Worm (Caenorhabditis elegans) whole organism, L1 larva: Measurements from ENCODE around the gene R05F9.11.

Experiments used
- C04F5.9 ChIP-seq: sonication (generic microtip); optimal IDR thresholded peaks from 2 replicates; lab custom pipeline; 2016; ENCODE audit warnings: missing genetic modification characterization, missing compliant biosample characterization
- C16A3.4 ChIP-seq: fragments of 150-350 bp; optimal IDR thresholded peaks from 2 replicates; lab custom pipeline; 2014; ENCODE audit warnings: missing biosample characterization, missing genetic modification characterization
- alr-1 ChIP-seq: fragments of 200-800 bp; sonication (Bioruptor generic); optimal IDR thresholded peaks from 2 replicates; lab custom pipeline; 2018; ENCODE audit warnings: borderline replicate concordance, mild to moderate bottlenecking, missing genetic modification characterization, missing compliant biosample characterization
- ama-1 ChIP-seq: fragments of 150-350 bp; optimal IDR thresholded peaks from 2 replicates; lab custom pipeline; 2014
- blmp-1 ChIP-seq: fragments of 150-350 bp; optimal IDR thresholded peaks from 2 replicates; lab custom pipeline; 2014; ENCODE audit warnings: missing biosample characterization, missing genetic modification characterization
- ceh-8 ChIP-seq: fragments of 200-800 bp; sonication (Bioruptor generic); optimal IDR thresholded peaks from 2 replicates; lab custom pipeline; 2018; ENCODE audit warnings: mild to moderate bottlenecking, missing genetic modification characterization, moderate library complexity, missing compliant biosample characterization
- ceh-88 ChIP-seq: fragments of 200-800 bp; sonication (Bioruptor generic); IDR thresholded peaks from 2 replicates; pipeline ENCODE4 v1.3.6; 2022; ENCODE audit warnings: missing genetic modification characterization, missing compliant biosample characterization
- dpl-1 ChIP-seq, 3 experiments: fragments of 150-350 bp in 2 of 3; sonication (generic microtip) in 1 of 3; optimal IDR thresholded peaks; 2 replicates each; lab custom pipeline; 2014 to 2017; ENCODE audit warnings: missing biosample characterization in 3 of 3, missing genetic modification characterization in 3 of 3, missing genetic modification reagents in 3 of 3
- dsc-1 ChIP-seq: sonication (generic microtip); optimal IDR thresholded peaks from 2 replicates; lab custom pipeline; 2016; ENCODE audit warnings: mild to moderate bottlenecking, missing genetic modification characterization, missing compliant biosample characterization
- efl-1 ChIP-seq, 4 experiments: fragments of 150-350 bp; optimal IDR thresholded peaks in 3 of 4; peaks in 1 of 4; 1 replicate in 1 of 4; 2 replicates in 3 of 4; lab custom pipeline; 2014; ENCODE audit warnings: missing biosample characterization in 2 of 4, missing genetic modification characterization in 2 of 4, missing genetic modification reagents in 2 of 4
- efl-3 ChIP-seq: fragments of 200-800 bp; sonication (Bioruptor generic); optimal IDR thresholded peaks from 2 replicates; lab custom pipeline; 2018; ENCODE audit warnings: mild to moderate bottlenecking, missing genetic modification characterization, missing compliant biosample characterization
- elt-3 ChIP-seq, 6 experiments: fragments of 150-350 bp in 1 of 6; sonication (generic microtip); optimal IDR thresholded peaks; 2 replicates each; lab custom pipeline; 2017 to 2018; ENCODE audit warnings: missing biosample characterization in 6 of 6, missing genetic modification characterization in 6 of 6, inconsistent platforms in 1 of 6
- ets-5 ChIP-seq: fragments of 200-800 bp; sonication (Bioruptor generic); IDR thresholded peaks from 2 replicates; pipeline ENCODE4 v1.3.6; 2022; ENCODE audit warnings: missing genetic modification characterization, missing compliant biosample characterization
- fkh-10 ChIP-seq: sonication (generic microtip); optimal IDR thresholded peaks from 2 replicates; lab custom pipeline; 2017; ENCODE audit warnings: missing biosample characterization, missing genetic modification reagents, missing genetic modification characterization
- fkh-4 ChIP-seq: sonication (generic microtip); optimal IDR thresholded peaks from 2 replicates; lab custom pipeline; 2016; ENCODE audit warnings: missing compliant biosample characterization, missing genetic modification characterization, borderline replicate concordance
- fos-1 ChIP-seq: fragments of 150-350 bp; optimal IDR thresholded peaks from 2 replicates; lab custom pipeline; 2014; ENCODE audit warnings: missing biosample characterization, missing genetic modification characterization
- grh-1 ChIP-seq: fragments of 200-800 bp; sonication (Bioruptor generic); IDR thresholded peaks from 2 replicates; pipeline ENCODE4 v1.3.6; 2022; ENCODE audit warnings: missing genetic modification reagents, missing genetic modification characterization, missing compliant biosample characterization
- hlh-17 ChIP-seq: fragments of 200-800 bp; sonication (Bioruptor generic); optimal IDR thresholded peaks from 2 replicates; lab custom pipeline; 2018; ENCODE audit warnings: missing genetic modification characterization, mild to moderate bottlenecking, missing compliant biosample characterization, moderate library complexity, borderline replicate concordance
- hlh-4 ChIP-seq: sonication (generic microtip); optimal IDR thresholded peaks from 2 replicates; lab custom pipeline; 2016; ENCODE audit warnings: mild to moderate bottlenecking, missing genetic modification characterization, missing compliant biosample characterization
- hpl-2 ChIP-seq: fragments of 150-350 bp; optimal IDR thresholded peaks from 2 replicates; lab custom pipeline; 2014; ENCODE audit warnings: missing biosample characterization, missing genetic modification reagents, missing genetic modification characterization
- jun-1 ChIP-seq: fragments of 150-350 bp; optimal IDR thresholded peaks from 2 replicates; lab custom pipeline; 2014; ENCODE audit warnings: missing biosample characterization, missing genetic modification reagents, missing genetic modification characterization
- lin-14 ChIP-seq: fragments of 200-800 bp; sonication (Bioruptor generic); optimal IDR thresholded peaks from 2 replicates; lab custom pipeline; 2018; ENCODE audit warnings: mild to moderate bottlenecking, missing genetic modification characterization, moderate library complexity, missing compliant biosample characterization
- lin-15B ChIP-seq: fragments of 150-350 bp; sonication (generic microtip); optimal IDR thresholded peaks from 3 replicates; lab custom pipeline; 2014; ENCODE audit warnings: missing biosample characterization, missing genetic modification characterization
- lin-35 ChIP-seq, 2 experiments: fragments of 150-350 bp; optimal IDR thresholded peaks; 2 replicates each; lab custom pipeline; 2014; ENCODE audit warnings: missing biosample characterization in 2 of 2, missing genetic modification characterization in 2 of 2, missing genetic modification reagents in 2 of 2
- lir-3 ChIP-seq: sonication (generic microtip); optimal IDR thresholded peaks from 2 replicates; lab custom pipeline; 2016; ENCODE audit warnings: mild to moderate bottlenecking, missing genetic modification characterization, moderate library complexity, missing compliant biosample characterization; ENCODE audit not compliant: poor library complexity
- lsy-2 ChIP-seq, 2 experiments: fragments of 150-350 bp; optimal IDR thresholded peaks; 2 replicates each; lab custom pipeline; 2014; ENCODE audit warnings: missing biosample characterization in 2 of 2, missing genetic modification characterization in 2 of 2
- mab-9 ChIP-seq: fragments of 200-800 bp; sonication (Bioruptor generic); IDR thresholded peaks from 2 replicates; pipeline ENCODE4 v1.3.6; 2022; ENCODE audit warnings: missing genetic modification reagents, missing genetic modification characterization, missing compliant biosample characterization
- mdl-1 ChIP-seq, 2 experiments: fragments of 150-350 bp; optimal IDR thresholded peaks; 2 replicates each; lab custom pipeline; 2014 to 2017; ENCODE audit warnings: missing biosample characterization in 2 of 2, missing genetic modification characterization in 2 of 2, inconsistent platforms in 1 of 2
- mep-1 ChIP-seq: fragments of 150-350 bp; optimal IDR thresholded peaks from 2 replicates; lab custom pipeline; 2014; ENCODE audit warnings: missing biosample characterization, missing genetic modification characterization
- nhr-19 ChIP-seq: fragments of 200-800 bp; sonication (Bioruptor generic); conservative IDR thresholded peaks from 2 replicates; pipeline ENCODE4 v1.3.6; 2022; ENCODE audit warnings: missing genetic modification characterization, missing compliant biosample characterization
- nhr-20 ChIP-seq: sonication (generic microtip); optimal IDR thresholded peaks from 2 replicates; lab custom pipeline; 2016; ENCODE audit warnings: mild to moderate bottlenecking, missing genetic modification characterization, missing compliant biosample characterization
- nhr-237 ChIP-seq: fragments of 150-350 bp; optimal IDR thresholded peaks from 2 replicates; lab custom pipeline; 2014; ENCODE audit warnings: missing biosample characterization, missing genetic modification characterization
- nhr-28 ChIP-seq: fragments of 150-350 bp; optimal IDR thresholded peaks from 2 replicates; lab custom pipeline; 2014; ENCODE audit warnings: missing biosample characterization, missing genetic modification characterization
- nhr-84 ChIP-seq: sonication (generic microtip); optimal IDR thresholded peaks from 2 replicates; lab custom pipeline; 2017; ENCODE audit warnings: missing biosample characterization, missing genetic modification characterization
- pax-3 ChIP-seq: fragments of 200-800 bp; sonication (Bioruptor generic); optimal IDR thresholded peaks from 2 replicates; lab custom pipeline; 2018; ENCODE audit warnings: mild to moderate bottlenecking, missing genetic modification characterization, moderate library complexity, missing compliant biosample characterization
- rnt-1 ChIP-seq: sonication (generic microtip); optimal IDR thresholded peaks from 2 replicates; lab custom pipeline; 2016; ENCODE audit warnings: mild to moderate bottlenecking, missing genetic modification characterization, moderate library complexity, missing compliant biosample characterization
- skn-1 ChIP-seq: fragments of 150-350 bp; optimal IDR thresholded peaks from 2 replicates; lab custom pipeline; 2014; ENCODE audit warnings: missing biosample characterization, missing genetic modification characterization
- snu-23 ChIP-seq: sonication (generic microtip); optimal IDR thresholded peaks from 2 replicates; lab custom pipeline; 2016; ENCODE audit warnings: missing genetic modification characterization, missing compliant biosample characterization
- sox-4 ChIP-seq: sonication (generic microtip); optimal IDR thresholded peaks from 2 replicates; lab custom pipeline; 2016; ENCODE audit warnings: missing genetic modification characterization, missing compliant biosample characterization
- tlp-1 ChIP-seq: fragments of 150-350 bp; optimal IDR thresholded peaks from 2 replicates; lab custom pipeline; 2014; ENCODE audit warnings: missing biosample characterization, missing genetic modification characterization
- unc-130 ChIP-seq: fragments of 150-350 bp; optimal IDR thresholded peaks from 2 replicates; lab custom pipeline; 2017; ENCODE audit warnings: missing biosample characterization, missing genetic modification characterization, inconsistent platforms
- unc-30 ChIP-seq: sonication (generic microtip); optimal IDR thresholded peaks from 2 replicates; lab custom pipeline; 2017; ENCODE audit warnings: missing biosample characterization, missing genetic modification characterization
- unc-86 ChIP-seq: sonication (generic microtip); optimal IDR thresholded peaks from 2 replicates; lab custom pipeline; 2016; ENCODE audit warnings: missing genetic modification characterization, missing compliant biosample characterization
- unc-98 ChIP-seq: fragments of 200-800 bp; sonication (Bioruptor generic); IDR thresholded peaks from 2 replicates; pipeline ENCODE4 v1.3.6; 2022; ENCODE audit warnings: missing genetic modification characterization, missing compliant biosample characterization
- vab-15 ChIP-seq: sonication (generic microtip); optimal IDR thresholded peaks from 2 replicates; lab custom pipeline; 2017; ENCODE audit warnings: missing genotype, mild to moderate bottlenecking, missing genetic modification characterization, missing compliant biosample characterization
- zag-1 ChIP-seq: fragments of 150-350 bp; optimal IDR thresholded peaks from 2 replicates; lab custom pipeline; 2014; ENCODE audit warnings: missing biosample characterization, missing genetic modification characterization
- zip-4 ChIP-seq: fragments of 200-800 bp; sonication (Bioruptor generic); optimal IDR thresholded peaks from 2 replicates; lab custom pipeline; 2018; ENCODE audit warnings: mild to moderate bottlenecking, missing genetic modification characterization, moderate library complexity, missing compliant biosample characterization

Gene R05F9.11

ce11 chrII:4960690-4961089, 46.7 kb upstream of the R05F9.11 start (continued):
- TF ChIP-seq lsy-2 (tag; optimal IDR thresholded peaks at IDR 0.05; lab: Kevin White, UChicago) = peak in 1 of 2 experiments; percentile 16
- no peak for TF ChIP-seq lir-3 (tag; lab: Kevin White, UChicago)
- TF ChIP-seq elt-3 (tag; optimal IDR thresholded peaks at IDR 0.05; lab: Kevin White, UChicago) = peak in 1 of 6 experiments; percentile 63
- TF ChIP-seq vab-15 (tag; lab: Kevin White, UChicago) = no peak

ce11 chrII:4959719-4960118, 45.7 kb upstream of the R05F9.11 start, which contains the start of gene ulp-2:
Gene ulp-2 (minus strand): TSS chrII:4959876.
- TF ChIP-seq unc-130 (tag; lab: Kevin White, UChicago) (no peak), nhr-19 (GFP tag; lab: Robert Waterston, UW) (no peak), pax-3 (tag; lab: Kevin White, UChicago) (no peak), fkh-10 (no peak), tlp-1 (tag; lab: Kevin White, UChicago) (no peak), nhr-237 (no peak), rnt-1 (tag; lab: Kevin White, UChicago) (peak; percentile 13), alr-1 (tag; lab: Kevin White, UChicago) (no peak), sox-4 (tag; lab: Kevin White, UChicago) (no peak), mep-1 (tag; lab: Kevin White, UChicago) (peak; percentile 40), C16A3.4 (tag; lab: Kevin White, UChicago) (no peak), fos-1 (no peak), mdl-1 (tag; optimal IDR thresholded peaks at IDR 0.05; lab: Kevin White, UChicago) (no peak), snu-23 (GFP tag; lab: Kevin White, UChicago) (peak; percentile 12), hlh-4 (no peak), dpl-1 (GFP tag; optimal IDR thresholded peaks at IDR 0.05; lab: Kevin White, UChicago) (peak in 2 of 3 experiments; percentile 46 to 67), hpl-2 (GFP tag; lab: Kevin White, UChicago) (no peak), lin-14 (GFP tag; lab: Kevin White, UChicago) (peak; percentile 22), blmp-1 (tag; lab: Kevin White, UChicago) (peak; percentile 7), zag-1 (tag; lab: Kevin White, UChicago) (no peak), nhr-84 (tag; lab: Kevin White, UChicago) (no peak), ets-5 (GFP tag; lab: Robert Waterston, UW) (no peak), fkh-4 (tag; lab: Kevin White, UChicago) (no peak), unc-98 (no peak), hlh-17 (no peak), lsy-2 (tag; optimal IDR thresholded peaks at IDR 0.05; lab: Kevin White, UChicago) (peak; percentile 12 to 46), ceh-8 (GFP tag; lab: Kevin White, UChicago) (no peak), dsc-1 (tag; lab: Kevin White, UChicago) (no peak), skn-1 (tag; lab: Kevin White, UChicago) (no peak), lin-35 (GFP tag; optimal IDR thresholded peaks at IDR 0.05; lab: Kevin White, UChicago) (peak; percentile 28 to 71), efl-1 (optimal IDR thresholded peaks at IDR 0.05; lab: Kevin White, UChicago) (peak; percentile 40 to 51), efl-1 (GFP tag; optimal IDR thresholded peaks at IDR 0.05 in 1 of 2; lab: Kevin White, UChicago) (peak; percentile 51 to 55), lin-15B (tag; lab: Kevin White, UChicago) (peak; percentile 37), zip-4 (GFP tag; lab: Kevin White, UChicago) (no peak)

- TF ChIP-seq lin-14 (GFP tag; lab: Kevin White, UChicago) (peak; percentile 53), ama-1 (lab: Kevin White, UChicago) (peak; percentile 32), rnt-1 (tag; lab: Kevin White, UChicago) (peak; percentile 85), unc-30 (no peak), jun-1 (peak; percentile 2), ceh-88 (no peak), efl-3 (no peak), C04F5.9 (tag; lab: Kevin White, UChicago) (no peak), blmp-1 (tag; lab: Kevin White, UChicago) (peak; percentile 67), nhr-20 (peak; percentile 49), unc-86 (tag; lab: Kevin White, UChicago) (no peak), grh-1 (GFP tag; lab: Robert Waterston, UW) (no peak), dpl-1 (GFP tag; optimal IDR thresholded peaks at IDR 0.05; lab: Kevin White, UChicago) (peak; percentile 63 to 76 (median 68)), nhr-28 (tag; lab: Kevin White, UChicago) (no peak), sox-4 (tag; lab: Kevin White, UChicago) (no peak), mab-9 (GFP tag; lab: Robert Waterston, UW) (no peak), skn-1 (tag; lab: Kevin White, UChicago) (peak; percentile 97), elt-3 (tag; optimal IDR thresholded peaks at IDR 0.05; lab: Kevin White, UChicago) (peak in 2 of 6 experiments; percentile 42 to 71), ceh-8 (GFP tag; lab: Kevin White, UChicago) (no peak), alr-1 (tag; lab: Kevin White, UChicago) (no peak), lin-35 (GFP tag; optimal IDR thresholded peaks at IDR 0.05; lab: Kevin White, UChicago) (peak; percentile 59 to 86), fos-1 (no peak), nhr-19 (GFP tag; lab: Robert Waterston, UW) (0 out of 2 replicates have a peak, but pooled peaks have one; percentile 5)
Measured at ce11 chrII:4955353-4955752, 41.3 kb upstream of the R05F9.11 start, which contains the start of gene pbs-3. Gene pbs-3 (minus strand): TSS chrII:4955427.
